Worm (Caenorhabditis elegans) whole organism, L3 larva: ENCODE results near the gene ZK1098.12.

Experiments
- ama-1 ChIP-seq: fragments of 150-350 bp; optimal IDR thresholded peaks from 2 replicates; lab custom pipeline; 2018
- ceh-16 ChIP-seq: sonication (generic microtip); optimal IDR thresholded peaks from 2 replicates; lab custom pipeline; 2017; ENCODE audit warnings: missing biosample characterization, missing genetic modification characterization
- ceh-28 ChIP-seq: fragments of 150-350 bp; optimal IDR thresholded peaks from 2 replicates; lab custom pipeline; 2014; ENCODE audit warnings: missing biosample characterization, missing genetic modification reagents, missing genetic modification characterization
- ceh-9 ChIP-seq: sonication (generic microtip); optimal IDR thresholded peaks from 2 replicates; lab custom pipeline; 2018; ENCODE audit warnings: missing biosample characterization, missing genetic modification characterization
- mdl-1 ChIP-seq: fragments of 150-350 bp; optimal IDR thresholded peaks from 2 replicates; lab custom pipeline; 2014; ENCODE audit warnings: missing biosample characterization, missing genetic modification characterization
- nhr-25 ChIP-seq: sonication (generic microtip); optimal IDR thresholded peaks from 2 replicates; lab custom pipeline; 2017; ENCODE audit warnings: missing biosample characterization, missing genetic modification characterization
- nhr-67 ChIP-seq: fragments of 150-350 bp; optimal IDR thresholded peaks from 2 replicates; lab custom pipeline; 2014; ENCODE audit warnings: missing biosample characterization, missing genetic modification characterization
- pha-4 ChIP-seq: fragments of 150-350 bp; optimal IDR thresholded peaks from 2 replicates; lab custom pipeline; 2014; ENCODE audit warnings: missing biosample characterization, missing genetic modification reagents, missing genetic modification characterization
- sea-2 ChIP-seq: fragments of 150-350 bp; sonication (generic microtip); optimal IDR thresholded peaks from 4 replicates; lab custom pipeline; 2014; ENCODE audit warnings: missing biosample characterization, missing genetic modification reagents, missing genetic modification characterization
- skn-1 ChIP-seq: fragments of 150-350 bp; optimal IDR thresholded peaks from 2 replicates; lab custom pipeline; 2014; ENCODE audit warnings: missing biosample characterization, missing genetic modification characterization
- unc-39 ChIP-seq: sonication (generic microtip); optimal IDR thresholded peaks from 4 replicates; lab custom pipeline; 2017; ENCODE audit warnings: missing biosample characterization, missing genetic modification characterization
- unc-62 ChIP-seq: fragments of 150-350 bp; sonication (generic microtip); optimal IDR thresholded peaks from 4 replicates; lab custom pipeline; 2014; ENCODE audit warnings: missing biosample characterization, missing genetic modification reagents, missing genetic modification characterization

DNA sequence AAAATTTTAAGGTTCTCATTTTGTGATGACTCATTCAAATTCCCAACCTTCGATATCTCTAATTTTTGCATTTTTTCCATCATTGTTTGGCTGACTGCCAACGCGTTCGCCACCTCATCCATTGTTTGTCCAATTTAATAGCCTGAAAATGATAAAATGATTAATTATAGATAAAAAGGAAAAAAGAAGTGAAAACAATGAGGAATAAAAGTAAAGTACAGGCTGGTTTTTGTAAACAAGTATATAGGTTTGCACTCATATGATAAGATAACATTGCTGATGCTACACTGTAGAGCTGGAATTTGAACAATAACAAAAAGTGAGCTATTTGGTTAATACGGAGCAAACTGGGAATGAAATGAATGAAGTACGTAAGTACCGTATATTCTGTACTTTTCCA lies 37.3 kb downstream of the ZK1098.12 start, which contains the start of gene C48B4.3:
- TF ChIP-seq mdl-1 (tag; lab: Kevin White, UChicago) (no peak), unc-62 (GFP tag; lab: Kevin White, UChicago) (no peak), ama-1 (lab: Kevin White, UChicago) (no peak), nhr-67 (tag; lab: Kevin White, UChicago) (no peak), ceh-28 (tag; lab: Kevin White, UChicago) (no peak), ceh-9 (tag; lab: Kevin White, UChicago) (no peak), nhr-25 (tag; lab: Kevin White, UChicago) (no peak), ceh-16 (tag; lab: Kevin White, UChicago) (no peak), sea-2 (no peak), pha-4 (tag; lab: Kevin White, UChicago) (peak; percentile 65), unc-39 (no peak), skn-1 (no peak)
